Fruit fly (Drosophila melanogaster) whole organism, adult: Measurements from ENCODE around the gene CG34011.

Experiments
- CG11617 ChIP-seq: fragments of 200-800 bp; sonication (Bioruptor generic); optimal IDR thresholded peaks from 2 replicates; lab custom pipeline; 2017; ENCODE audit warnings: mild to moderate bottlenecking, missing biosample characterization, missing genetic modification reagents, missing genetic modification characterization
- CG12768 ChIP-seq: fragments of 200-800 bp; sonication (Bioruptor generic); optimal IDR thresholded peaks from 2 replicates; lab custom pipeline; 2017; ENCODE audit warnings: missing biosample characterization, missing genetic modification characterization, mild to moderate bottlenecking, moderate library complexity, missing genetic modification reagents
- CG14711 ChIP-seq: fragments of 200-800 bp; sonication (Bioruptor generic); optimal IDR thresholded peaks from 2 replicates; lab custom pipeline; 2018; ENCODE audit warnings: missing biosample characterization, mild to moderate bottlenecking, missing genetic modification characterization, moderate library complexity
- CG1620 ChIP-seq: fragments of 200-800 bp; sonication (Bioruptor generic); optimal IDR thresholded peaks from 2 replicates; lab custom pipeline; 2016; ENCODE audit warnings: missing biosample characterization, missing genetic modification characterization
- CG33017 ChIP-seq: fragments of 200-800 bp; sonication (Bioruptor generic); optimal IDR thresholded peaks from 2 replicates; lab custom pipeline; 2018; ENCODE audit warnings: missing biosample characterization, mild to moderate bottlenecking, missing genetic modification characterization, moderate library complexity
- CG5204 ChIP-seq: fragments of 200-800 bp; sonication (Bioruptor generic); optimal IDR thresholded peaks from 2 replicates; lab custom pipeline; 2016; ENCODE audit warnings: missing biosample characterization, missing genetic modification characterization
- CG7045 ChIP-seq: fragments of 200-800 bp; sonication (Bioruptor generic); optimal IDR thresholded peaks from 2 replicates; lab custom pipeline; 2017; ENCODE audit warnings: missing biosample characterization, mild to moderate bottlenecking, missing genetic modification characterization
- CG7101 ChIP-seq: fragments of 200-800 bp; sonication (Bioruptor generic); optimal IDR thresholded peaks from 2 replicates; lab custom pipeline; 2018; ENCODE audit warnings: missing biosample characterization, mild to moderate bottlenecking, missing genetic modification characterization, moderate library complexity
- Clk ChIP-seq: fragments of 200-800 bp; sonication (Bioruptor generic); optimal IDR thresholded peaks from 2 replicates; lab custom pipeline; 2017; ENCODE audit warnings: missing biosample characterization, missing genetic modification characterization
- Crg-1 ChIP-seq: fragments of 200-800 bp; sonication (Bioruptor generic); optimal IDR thresholded peaks from 2 replicates; lab custom pipeline; 2016; ENCODE audit warnings: missing biosample characterization, missing genetic modification characterization
- Hr96 ChIP-seq: fragments of 200-800 bp; sonication (Bioruptor generic); optimal IDR thresholded peaks from 2 replicates; lab custom pipeline; 2016; ENCODE audit warnings: missing biosample characterization, missing genetic modification characterization
- Mnt ChIP-seq: fragments of 200-800 bp; sonication (Bioruptor generic); optimal IDR thresholded peaks from 2 replicates; lab custom pipeline; 2016; ENCODE audit warnings: missing biosample characterization, mild to moderate bottlenecking, missing genetic modification characterization
- bab1 ChIP-seq: fragments of 200-800 bp; sonication (Bioruptor generic); optimal IDR thresholded peaks from 3 replicates; lab custom pipeline; 2019; ENCODE audit warnings: missing biosample characterization, mild to moderate bottlenecking, missing genetic modification characterization, moderate library complexity
- cic ChIP-seq: fragments of 200-800 bp; sonication (Bioruptor generic); optimal IDR thresholded peaks from 2 replicates; lab custom pipeline; 2017; ENCODE audit warnings: missing biosample characterization, mild to moderate bottlenecking, missing genetic modification characterization, moderate library complexity
- cnc ChIP-seq, 2 experiments: fragments of >200 bp; optimal IDR thresholded peaks; 2 replicates each; lab custom pipeline; 2017
- kay ChIP-seq: fragments of 200-800 bp; sonication (Bioruptor generic); peaks from one replicate; lab custom pipeline; 2016; ENCODE audit warnings: missing biosample characterization, missing genetic modification characterization, borderline replicate concordance
- ovo ChIP-seq: fragments of 200-800 bp; sonication (Bioruptor generic); optimal IDR thresholded peaks from 2 replicates; lab custom pipeline; 2016; ENCODE audit warnings: missing biosample characterization, missing genetic modification characterization
- pad ChIP-seq: fragments of 200-800 bp; sonication (Bioruptor generic); optimal IDR thresholded peaks from 3 replicates; lab custom pipeline; 2017; ENCODE audit warnings: missing biosample characterization, missing genetic modification characterization, mild to moderate bottlenecking, moderate library complexity, missing genetic modification reagents
- tj ChIP-seq: fragments of 200-800 bp; sonication (Bioruptor generic); optimal IDR thresholded peaks from 3 replicates; lab custom pipeline; 2017; ENCODE audit warnings: missing biosample characterization, mild to moderate bottlenecking, missing genetic modification characterization, moderate library complexity
- toe ChIP-seq: fragments of 200-800 bp; sonication (Bioruptor generic); optimal IDR thresholded peaks from 2 replicates; lab custom pipeline; 2016; ENCODE audit warnings: missing biosample characterization, missing genetic modification characterization

Gene CG34011

DNA sequence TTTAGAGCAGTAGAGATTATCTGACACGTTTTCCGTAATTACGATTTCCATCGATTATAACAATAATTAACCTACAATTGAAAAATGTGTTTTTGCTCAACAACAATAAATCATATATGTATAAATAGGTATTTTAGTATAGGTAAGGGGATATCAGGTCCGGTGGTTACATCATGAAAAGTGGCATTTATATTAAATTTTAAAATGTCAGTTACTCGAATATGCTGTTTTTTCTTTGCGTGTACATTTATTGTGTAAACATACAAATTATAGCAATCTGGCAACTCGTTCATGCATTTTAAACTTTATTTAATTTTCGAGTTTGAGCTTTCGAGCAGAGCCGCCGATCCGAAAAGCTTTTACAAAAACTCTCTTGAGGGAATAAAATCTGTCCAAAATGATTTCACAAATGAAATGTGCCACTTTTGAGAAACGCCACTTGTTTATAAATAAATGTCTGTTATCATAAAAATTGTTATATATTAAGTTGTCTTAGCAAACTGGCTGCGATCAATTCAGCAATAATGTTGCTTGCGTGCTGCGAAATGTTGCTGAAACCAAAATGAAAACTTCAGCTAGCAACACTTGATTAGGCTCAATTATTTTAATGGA lies 27.1 kb downstream of the CG34011 start:
- TF ChIP-seq kay (GFP tag; lab: Kevin White, UChicago) (peak; percentile 88), CG5204 (GFP tag; lab: Kevin White, UChicago) (no peak)

DNA sequence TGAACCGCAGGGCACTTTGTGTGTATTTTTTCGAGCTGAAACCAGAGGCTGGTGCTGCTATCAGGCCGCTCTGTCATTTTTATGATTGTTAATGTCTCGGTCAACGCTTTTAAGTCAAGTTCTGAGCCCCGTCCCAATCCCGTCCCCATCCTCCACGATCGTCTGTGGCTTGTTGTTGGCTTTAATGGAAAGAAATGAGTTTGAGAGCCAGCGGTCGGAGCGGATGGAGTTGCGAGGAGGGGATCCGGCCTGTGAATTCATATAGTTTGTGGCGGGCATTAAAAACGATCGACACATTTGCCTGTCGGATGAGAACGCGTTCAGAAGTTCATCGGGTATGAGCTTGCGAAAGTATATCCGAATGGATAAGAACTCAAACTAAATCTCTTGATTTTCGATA lies 29.4 kb downstream of the CG34011 start, which contains the start of gene CG11029:
Gene CG11029 (plus strand): TSS at position 301 of the 400 bp plus-strand sequence.
- no peak for TF ChIP-seq cic (GFP tag; lab: Kevin White, UChicago)
- no peak for TF ChIP-seq kay (GFP tag; lab: Kevin White, UChicago)
- TF ChIP-seq CG7101 (tag; lab: Kevin White, UChicago) = no peak
- TF ChIP-seq CG33017 (tag; lab: Kevin White, UChicago) = no peak
- TF ChIP-seq CG5204 (GFP tag; lab: Kevin White, UChicago) = no peak

DNA sequence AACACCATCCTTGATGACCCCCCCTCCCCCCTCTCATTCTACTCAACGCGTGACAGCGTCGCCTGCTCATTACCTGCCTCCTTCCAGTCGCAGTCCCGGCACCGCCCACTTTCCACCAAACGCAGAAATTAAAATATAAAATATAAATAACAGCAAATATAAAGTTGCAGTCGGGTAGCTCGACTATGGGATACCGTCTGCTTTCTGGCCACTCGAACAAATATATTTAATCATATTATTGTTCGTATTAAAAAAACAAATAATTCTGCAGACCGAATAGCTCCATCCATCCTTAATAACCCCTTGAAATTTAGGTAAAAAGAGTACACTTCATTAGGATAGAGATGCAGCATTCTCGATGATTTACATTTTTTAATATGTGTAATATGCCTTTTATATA lies 31.7 kb downstream of the CG34011 start:
- TF ChIP-seq CG12768 (GFP tag; lab: Kevin White, UChicago) (no peak), toe (no peak), CG11617 (GFP tag; lab: Kevin White, UChicago) (no peak), kay (GFP tag; lab: Kevin White, UChicago) (no peak), CG7045 (no peak), cic (GFP tag; lab: Kevin White, UChicago) (no peak), tj (GFP tag; lab: Kevin White, UChicago) (no peak), cnc (optimal IDR thresholded peaks at IDR 0.05; lab: Kevin White, UChicago) (no peak), CG1620 (GFP tag; lab: Kevin White, UChicago) (no peak), Mnt (GFP tag; lab: Kevin White, UChicago) (no peak), CG7101 (tag; lab: Kevin White, UChicago) (no peak), ovo (GFP tag; lab: Kevin White, UChicago) (no peak), bab1 (GFP tag; lab: Kevin White, UChicago) (no peak), CG14711 (tag; lab: Kevin White, UChicago) (no peak), CG33017 (tag; lab: Kevin White, UChicago) (no peak), Crg-1 (GFP tag; lab: Kevin White, UChicago) (no peak), pad (no peak), CG5204 (GFP tag; lab: Kevin White, UChicago) (no peak), Clk (GFP tag; lab: Kevin White, UChicago) (no peak)

DNA sequence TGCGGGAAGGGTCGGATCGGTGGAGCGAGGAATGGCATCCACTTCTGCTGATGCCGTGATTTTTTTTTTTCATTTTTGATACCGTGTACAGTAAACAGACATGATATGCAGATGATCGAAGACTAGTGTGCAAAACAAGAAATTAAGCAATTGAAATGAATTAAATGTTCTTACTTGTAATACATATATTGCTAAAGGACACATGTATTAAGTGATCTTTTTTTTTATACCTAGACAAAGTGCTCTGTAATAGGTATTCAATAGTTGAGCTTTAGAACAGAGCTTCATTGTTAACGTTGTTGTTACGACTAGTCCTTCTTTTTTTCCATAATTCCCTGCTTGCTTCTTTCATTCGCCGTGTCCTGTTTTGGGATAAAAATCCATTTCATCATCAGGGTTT lies 34.9 kb downstream of the CG34011 start:
- TF ChIP-seq ovo (GFP tag; lab: Kevin White, UChicago) (no peak), pad (no peak), cic (GFP tag; lab: Kevin White, UChicago) (no peak), CG7045 (no peak), CG33017 (tag; lab: Kevin White, UChicago) (no peak), Crg-1 (GFP tag; lab: Kevin White, UChicago) (no peak), CG14711 (tag; lab: Kevin White, UChicago) (no peak), cnc (optimal IDR thresholded peaks at IDR 0.05; lab: Kevin White, UChicago) (no peak), Clk (GFP tag; lab: Kevin White, UChicago) (no peak), CG7101 (tag; lab: Kevin White, UChicago) (no peak), kay (GFP tag; lab: Kevin White, UChicago) (no peak), Mnt (GFP tag; lab: Kevin White, UChicago) (no peak), CG12768 (GFP tag; lab: Kevin White, UChicago) (no peak), CG5204 (GFP tag; lab: Kevin White, UChicago) (no peak), tj (GFP tag; lab: Kevin White, UChicago) (no peak)

DNA sequence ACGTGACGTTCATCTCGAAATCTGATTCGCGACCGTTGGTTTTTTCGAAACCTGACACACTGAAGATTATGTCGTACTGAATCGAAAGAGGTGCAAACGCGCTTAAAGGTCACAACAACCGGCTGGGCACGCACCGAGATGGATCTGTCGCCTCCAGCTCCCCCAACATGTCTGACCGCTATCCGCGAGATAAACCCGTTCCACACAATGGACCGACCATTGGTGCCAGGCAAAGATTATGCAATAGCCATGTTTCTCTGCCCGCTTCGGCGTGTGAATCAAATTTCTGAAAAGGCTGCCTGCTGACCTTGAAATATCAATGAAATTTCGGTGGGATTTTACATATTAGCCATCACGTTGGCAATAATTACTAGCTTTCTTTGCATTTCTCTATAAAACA lies 48.6 kb downstream of the CG34011 start:
- no peak for TF ChIP-seq pad

DNA sequence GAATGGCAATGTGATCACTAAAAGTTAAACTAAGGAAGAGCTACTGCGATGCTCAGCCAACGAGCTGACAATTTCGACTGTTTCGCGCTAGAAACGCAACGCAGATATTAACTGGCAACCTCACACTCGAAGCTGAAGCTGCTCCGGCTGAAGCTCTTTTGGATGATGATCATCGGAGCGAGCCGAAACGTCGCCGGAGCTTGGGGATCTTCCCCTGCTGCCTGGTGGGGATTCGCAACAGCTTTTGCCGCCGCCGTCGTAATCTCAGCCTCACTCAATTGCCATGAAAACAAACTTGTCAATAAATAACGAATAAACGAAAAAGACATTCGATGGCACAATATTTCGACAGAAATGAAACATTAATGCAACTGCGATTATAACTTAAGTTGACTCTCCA lies 49.5 kb downstream of the CG34011 start, which contains the start of gene obst-E:
Gene obst-E (minus strand): TSS at position 101 of the 400 bp plus-strand sequence.
- TF ChIP-seq pad = no peak
- TF ChIP-seq Clk (GFP tag; lab: Kevin White, UChicago) = no peak
- no peak for TF ChIP-seq toe
- TF ChIP-seq CG33017 (tag; lab: Kevin White, UChicago) = no peak
- TF ChIP-seq CG7101 (tag; lab: Kevin White, UChicago) = no peak
- no peak for TF ChIP-seq Hr96 (GFP tag; lab: Kevin White, UChicago)
- TF ChIP-seq CG5204 (GFP tag; lab: Kevin White, UChicago) = no peak
- TF ChIP-seq CG1620 (GFP tag; lab: Kevin White, UChicago) = no peak
- no peak for TF ChIP-seq tj (GFP tag; lab: Kevin White, UChicago)
- no peak for TF ChIP-seq CG14711 (tag; lab: Kevin White, UChicago)
- no peak for TF ChIP-seq Crg-1 (GFP tag; lab: Kevin White, UChicago)

DNA sequence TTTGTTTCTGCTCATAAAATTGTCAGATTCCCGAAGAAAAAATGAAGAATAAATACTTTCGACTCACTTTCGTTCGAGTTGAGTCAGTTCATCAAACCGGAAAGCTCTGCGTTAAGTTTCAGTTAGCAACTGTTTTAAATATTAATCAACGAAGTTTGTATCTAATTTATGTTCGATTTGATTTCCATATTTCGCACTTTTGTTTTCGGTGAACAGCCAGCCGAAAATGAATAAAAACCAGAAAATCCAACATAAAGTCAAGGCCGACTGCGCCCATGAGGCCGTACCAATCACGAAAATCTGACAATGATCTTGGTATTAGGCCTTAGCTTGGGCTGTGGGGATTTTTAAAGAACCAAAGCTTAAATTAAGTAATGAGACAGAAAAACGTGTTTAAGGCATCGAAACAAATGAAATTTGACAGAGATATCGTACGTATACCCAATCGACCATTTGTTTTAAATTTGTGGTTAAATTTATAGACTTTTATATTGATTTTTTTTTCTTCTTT lies 50.1 kb downstream of the CG34011 start:
- TF ChIP-seq CG11617 (GFP tag; lab: Kevin White, UChicago) = no peak
- TF ChIP-seq CG33017 (tag; lab: Kevin White, UChicago) = no peak
- TF ChIP-seq kay (GFP tag; lab: Kevin White, UChicago) = no peak
- TF ChIP-seq Hr96 (GFP tag; lab: Kevin White, UChicago) = no peak
- no peak for TF ChIP-seq bab1 (GFP tag; lab: Kevin White, UChicago)
- no peak for TF ChIP-seq toe
- no peak for TF ChIP-seq pad
- no peak for TF ChIP-seq CG1620 (GFP tag; lab: Kevin White, UChicago)
- TF ChIP-seq cic (GFP tag; lab: Kevin White, UChicago) = no peak
- no peak for TF ChIP-seq CG14711 (tag; lab: Kevin White, UChicago)
- TF ChIP-seq CG7101 (tag; lab: Kevin White, UChicago) = no peak
- no peak for TF ChIP-seq tj (GFP tag; lab: Kevin White, UChicago)
- no peak for TF ChIP-seq CG7045
- no peak for TF ChIP-seq cnc (optimal IDR thresholded peaks at IDR 0.05; lab: Kevin White, UChicago)
- TF ChIP-seq CG12768 (GFP tag; lab: Kevin White, UChicago) = no peak
- no peak for TF ChIP-seq CG5204 (GFP tag; lab: Kevin White, UChicago)
- TF ChIP-seq Crg-1 (GFP tag; lab: Kevin White, UChicago) = no peak
- TF ChIP-seq ovo (GFP tag; lab: Kevin White, UChicago) = no peak
- TF ChIP-seq Clk (GFP tag; lab: Kevin White, UChicago) = no peak
